Worm (Caenorhabditis elegans) whole organism, L2 larva: ENCODE measurements around the gene W04E12.9.

ENCODE experiments used
- F13H6.1 ChIP-seq: sonication (generic microtip); optimal IDR thresholded peaks from 2 replicates; lab custom pipeline; 2016; ENCODE audit warnings: missing genetic modification characterization, missing compliant biosample characterization
- R02D3.7 ChIP-seq: fragments of 150-350 bp; optimal IDR thresholded peaks from 2 replicates; lab custom pipeline; 2014; ENCODE audit warnings: missing biosample characterization, missing genetic modification characterization
- Y55F3AM.14 ChIP-seq: fragments of 200-800 bp; sonication (Bioruptor generic); optimal IDR thresholded peaks from 2 replicates; lab custom pipeline; 2018; ENCODE audit warnings: mild to moderate bottlenecking, missing genetic modification characterization, missing compliant biosample characterization
- ZK546.5 ChIP-seq: sonication (generic microtip); optimal IDR thresholded peaks from 2 replicates; lab custom pipeline; 2017; ENCODE audit warnings: missing biosample characterization, missing genetic modification characterization
- alr-1 ChIP-seq: fragments of 150-350 bp; optimal IDR thresholded peaks from 2 replicates; lab custom pipeline; 2014; ENCODE audit warnings: missing biosample characterization, missing genetic modification characterization
- ama-1 ChIP-seq: fragments of 150-350 bp; optimal IDR thresholded peaks from 2 replicates; lab custom pipeline; 2018; ENCODE audit warnings: inconsistent platforms
- ceh-16 ChIP-seq: fragments of 150-350 bp; optimal IDR thresholded peaks from 2 replicates; lab custom pipeline; 2014; ENCODE audit warnings: missing biosample characterization, missing genetic modification characterization
- ceh-82 ChIP-seq: fragments of 150-350 bp; optimal IDR thresholded peaks from 2 replicates; lab custom pipeline; 2014; ENCODE audit warnings: missing biosample characterization, missing genetic modification characterization
- egl-27 ChIP-seq: sonication (generic microtip); optimal IDR thresholded peaks from 3 replicates; lab custom pipeline; 2017; ENCODE audit warnings: missing biosample characterization, missing genetic modification reagents, missing genetic modification characterization
- elt-1 ChIP-seq: fragments of 150-350 bp; optimal IDR thresholded peaks from 2 replicates; lab custom pipeline; 2014; ENCODE audit warnings: missing biosample characterization, missing genetic modification characterization
- elt-3 ChIP-seq: sonication (generic microtip); optimal IDR thresholded peaks from 2 replicates; lab custom pipeline; 2017; ENCODE audit warnings: missing biosample characterization, missing genetic modification characterization
- gmeb-1 ChIP-seq: fragments of 150-350 bp; optimal IDR thresholded peaks from 2 replicates; lab custom pipeline; 2014; ENCODE audit warnings: missing biosample characterization, missing genetic modification characterization
- lin-11 ChIP-seq: fragments of 150-350 bp; sonication (generic microtip); optimal IDR thresholded peaks from 2 replicates; lab custom pipeline; 2014; ENCODE audit warnings: missing biosample characterization, missing genetic modification characterization, inconsistent platforms, mixed read lengths
- lin-13 ChIP-seq: fragments of 150-350 bp; optimal IDR thresholded peaks from 2 replicates; lab custom pipeline; 2014; ENCODE audit warnings: missing biosample characterization, missing genetic modification reagents, missing genetic modification characterization
- lin-39 ChIP-seq: fragments of 150-350 bp; optimal IDR thresholded peaks from 2 replicates; lab custom pipeline; 2014; ENCODE audit warnings: missing biosample characterization, missing genetic modification reagents, missing genetic modification characterization
- lsy-2 ChIP-seq, 2 experiments: fragments of 150-350 bp in 1 of 2; sonication (generic microtip) in 1 of 2; optimal IDR thresholded peaks; 2 replicates each; lab custom pipeline; 2014 to 2017; ENCODE audit warnings: missing biosample characterization in 2 of 2, missing genetic modification characterization in 2 of 2
- mab-5 ChIP-seq: fragments of 150-350 bp; optimal IDR thresholded peaks from 2 replicates; lab custom pipeline; 2014; ENCODE audit warnings: missing biosample characterization, missing genetic modification characterization
- mbf-1 ChIP-seq: sonication (generic microtip); optimal IDR thresholded peaks from 2 replicates; lab custom pipeline; 2017; ENCODE audit warnings: missing biosample characterization, missing genetic modification characterization
- mdl-1 ChIP-seq, 2 experiments: fragments of 150-350 bp in 1 of 2; sonication (generic microtip) in 1 of 2; optimal IDR thresholded peaks; 2 replicates each; lab custom pipeline; 2017; ENCODE audit warnings: missing biosample characterization in 2 of 2, missing genetic modification characterization in 2 of 2
- nhr-10 ChIP-seq: sonication (generic microtip); optimal IDR thresholded peaks from 2 replicates; lab custom pipeline; 2017; ENCODE audit warnings: missing biosample characterization, missing genetic modification characterization
- nhr-11 ChIP-seq: fragments of 150-350 bp; optimal IDR thresholded peaks from 2 replicates; lab custom pipeline; 2014; ENCODE audit warnings: missing biosample characterization, missing genetic modification characterization
- nhr-129 ChIP-seq: fragments of 150-350 bp; optimal IDR thresholded peaks from 2 replicates; lab custom pipeline; 2014; ENCODE audit warnings: missing biosample characterization, missing genetic modification characterization
- nhr-23 ChIP-seq: fragments of 150-350 bp; optimal IDR thresholded peaks from 2 replicates; lab custom pipeline; 2014; ENCODE audit warnings: missing biosample characterization, missing genetic modification reagents, missing genetic modification characterization
- nhr-237 ChIP-seq: fragments of 150-350 bp; optimal IDR thresholded peaks from 2 replicates; lab custom pipeline; 2014; ENCODE audit warnings: missing biosample characterization, missing genetic modification characterization
- sem-4 ChIP-seq: fragments of 150-350 bp; optimal IDR thresholded peaks from 2 replicates; lab custom pipeline; 2014; ENCODE audit warnings: missing biosample characterization, missing genetic modification reagents, missing genetic modification characterization
- skn-1 ChIP-seq: sonication (generic microtip); optimal IDR thresholded peaks from 2 replicates; lab custom pipeline; 2017; ENCODE audit warnings: missing biosample characterization, missing genetic modification characterization
- sma-3 ChIP-seq: sonication (generic microtip); optimal IDR thresholded peaks from 2 replicates; lab custom pipeline; 2016; ENCODE audit warnings: missing genetic modification reagents, missing genetic modification characterization, missing compliant biosample characterization
- sma-9 ChIP-seq, 2 experiments: fragments of 150-350 bp in 1 of 2; sonication (generic microtip) in 1 of 2; optimal IDR thresholded peaks; 2 replicates each; lab custom pipeline; 2014 to 2016; ENCODE audit warnings: missing genetic modification characterization in 2 of 2, mild to moderate bottlenecking in 1 of 2, missing biosample characterization in 1 of 2, missing compliant biosample characterization in 1 of 2, missing genetic modification reagents in 1 of 2, moderate library complexity in 1 of 2
- snpc-4 ChIP-seq: fragments of 150-350 bp; optimal IDR thresholded peaks from 2 replicates; lab custom pipeline; 2014; ENCODE audit warnings: missing biosample characterization, missing genetic modification characterization
- unc-39 ChIP-seq: fragments of 150-350 bp; optimal IDR thresholded peaks from 2 replicates; lab custom pipeline; 2014; ENCODE audit warnings: missing biosample characterization, missing genetic modification characterization
- unc-55 ChIP-seq: fragments of 150-350 bp; sonication (generic microtip); optimal IDR thresholded peaks from 3 replicates; lab custom pipeline; 2014; ENCODE audit warnings: missing biosample characterization, missing genetic modification reagents, missing genetic modification characterization
- ztf-1 ChIP-seq: fragments of 200-800 bp; sonication (Bioruptor generic); conservative IDR thresholded peaks from 2 replicates; pipeline ENCODE4 v1.3.6; 2022; ENCODE audit warnings: missing genetic modification characterization, missing compliant biosample characterization
- ztf-11 ChIP-seq: sonication (generic microtip); optimal IDR thresholded peaks from 2 replicates; lab custom pipeline; 2017; ENCODE audit warnings: missing biosample characterization, missing genetic modification characterization
- ztf-4 ChIP-seq: fragments of 150-350 bp; optimal IDR thresholded peaks from 2 replicates; lab custom pipeline; 2014; ENCODE audit warnings: missing biosample characterization, missing genetic modification characterization

The W04E12.9 gene

DNA sequence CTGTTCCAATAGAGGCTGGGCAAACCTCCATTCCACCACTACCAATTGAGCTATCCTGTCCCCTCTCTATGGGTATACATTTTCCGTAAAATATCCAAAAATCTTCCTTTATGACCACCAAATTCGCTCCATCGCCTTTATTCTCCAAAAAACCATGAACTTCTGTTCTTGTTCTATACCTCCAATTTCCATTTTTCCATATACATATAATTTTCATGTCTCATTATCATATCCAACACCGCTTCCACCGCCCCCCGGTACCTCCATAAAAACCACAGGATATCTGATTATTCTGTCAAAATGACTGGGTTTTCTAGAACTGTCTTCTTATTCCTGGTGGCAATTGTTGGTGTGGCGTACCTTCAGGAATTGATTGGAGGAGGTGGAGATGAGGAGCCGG, 40.5 kb upstream of the W04E12.9 start, which contains the start of gene Y43F8C.17:
Gene Y43F8C.17 (plus strand): TSS at position 301 of the 400 bp plus-strand sequence.
- no peak for TF ChIP-seq alr-1 (tag; lab: Kevin White, UChicago)
- no peak for TF ChIP-seq sem-4
- TF ChIP-seq lin-11, result no peak
- TF ChIP-seq lin-13 (GFP tag; lab: Kevin White, UChicago), result no peak
- no peak for TF ChIP-seq lin-39 (tag; lab: Kevin White, UChicago)
- no peak for TF ChIP-seq Y55F3AM.14 (GFP tag; lab: Kevin White, UChicago)
- no peak for TF ChIP-seq mbf-1 (tag; lab: Kevin White, UChicago)
- no peak for TF ChIP-seq ceh-82 (tag; lab: Kevin White, UChicago)
- TF ChIP-seq snpc-4 (tag; lab: Kevin White, UChicago), result no peak

DNA sequence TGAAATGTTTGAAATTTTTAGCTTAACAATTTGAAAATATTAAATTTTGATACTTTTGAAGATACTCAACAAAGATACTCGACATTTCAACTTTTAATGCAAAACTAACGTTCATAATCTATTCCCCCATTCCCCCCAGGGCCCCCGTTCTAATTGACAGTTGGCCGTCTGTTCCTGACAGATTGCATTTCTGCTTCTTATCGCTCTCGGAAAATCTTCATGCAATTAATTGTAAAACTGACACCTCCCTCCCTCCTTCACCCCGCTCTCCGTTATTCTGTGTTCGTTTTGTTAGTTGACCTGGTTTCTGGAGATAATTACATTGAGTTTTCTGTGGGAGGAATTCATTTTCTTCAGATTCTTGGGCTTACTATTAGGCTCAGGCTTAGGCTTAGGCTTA, 38.4 kb upstream of the W04E12.9 start:
- TF ChIP-seq ceh-16 (tag; lab: Kevin White, UChicago), result no peak
- TF ChIP-seq nhr-23 (tag; lab: Kevin White, UChicago), result no peak
- TF ChIP-seq gmeb-1 (tag; lab: Kevin White, UChicago), result no peak
- TF ChIP-seq ZK546.5, result no peak

DNA sequence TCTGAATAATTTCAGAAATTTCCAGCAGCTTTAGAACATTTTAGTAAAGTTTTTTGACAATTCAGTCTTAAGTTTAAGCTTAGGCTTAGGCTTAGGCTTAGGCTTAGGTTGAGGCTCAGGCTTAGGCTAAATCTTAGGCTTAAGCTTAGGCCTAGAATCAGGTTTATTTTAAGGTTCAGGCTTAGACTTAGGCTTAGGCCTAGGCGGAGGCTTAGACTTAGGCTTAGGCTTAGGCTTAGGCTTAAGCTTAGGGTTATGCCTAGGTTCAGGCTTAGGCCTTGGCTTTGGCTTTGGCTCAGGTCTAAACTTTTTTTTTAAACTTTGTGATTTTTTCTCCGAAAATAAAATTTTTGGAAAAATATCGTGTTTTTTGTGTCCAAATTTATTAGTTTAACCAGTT, 37.7 kb upstream of the W04E12.9 start:
- no peak for TF ChIP-seq ceh-82 (tag; lab: Kevin White, UChicago)
- no peak for TF ChIP-seq lsy-2 (tag; optimal IDR thresholded peaks at IDR 0.05; lab: Kevin White, UChicago)
- no peak for TF ChIP-seq mdl-1 (tag; optimal IDR thresholded peaks at IDR 0.05; lab: Kevin White, UChicago)
- TF ChIP-seq nhr-237 (tag; lab: Kevin White, UChicago), result no peak
- no peak for TF ChIP-seq unc-39 (tag; lab: Kevin White, UChicago)
- TF ChIP-seq ama-1, result no peak
- TF ChIP-seq egl-27, result no peak
- no peak for TF ChIP-seq unc-55 (GFP tag; lab: Kevin White, UChicago)
- no peak for TF ChIP-seq mab-5 (tag; lab: Kevin White, UChicago)
- no peak for TF ChIP-seq lin-39 (tag; lab: Kevin White, UChicago)
- no peak for TF ChIP-seq nhr-129 (tag; lab: Kevin White, UChicago)
- no peak for TF ChIP-seq sma-9 (GFP tag; optimal IDR thresholded peaks at IDR 0.05; lab: Kevin White, UChicago)
- no peak for TF ChIP-seq sma-9 (tag; optimal IDR thresholded peaks at IDR 0.05; lab: Kevin White, UChicago)
- no peak for TF ChIP-seq nhr-10 (tag; lab: Kevin White, UChicago)
- no peak for TF ChIP-seq F13H6.1
- TF ChIP-seq elt-1, result no peak
- no peak for TF ChIP-seq sma-3
- no peak for TF ChIP-seq R02D3.7
- TF ChIP-seq mbf-1 (tag; lab: Kevin White, UChicago), result no peak

DNA sequence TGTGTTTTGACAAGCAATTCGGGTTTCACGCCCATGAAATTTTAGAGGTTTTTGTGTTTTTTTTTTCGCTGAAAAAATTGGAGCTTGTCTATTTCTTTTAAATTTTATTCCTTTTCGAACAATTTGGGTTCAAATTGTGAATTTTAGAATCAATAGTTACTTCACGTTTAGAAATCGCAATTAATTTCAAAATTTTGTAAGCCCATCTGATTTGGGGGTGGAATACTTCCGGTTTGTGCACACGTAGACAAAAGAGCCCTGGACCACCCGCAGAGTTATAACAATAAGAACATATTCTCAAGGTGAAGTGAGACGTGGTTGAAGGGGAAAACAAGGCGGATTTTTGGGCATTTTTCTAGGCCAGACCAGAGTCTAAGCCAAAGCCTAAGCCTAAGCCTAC, 37.1 kb upstream of the W04E12.9 start, which contains the start of gene Y116F11A.6:
Gene Y116F11A.6 (plus strand): TSS at position 301 of the 400 bp plus-strand sequence.
- TF ChIP-seq ztf-4 (tag; lab: Kevin White, UChicago), result no peak
- no peak for TF ChIP-seq gmeb-1 (tag; lab: Kevin White, UChicago)

DNA sequence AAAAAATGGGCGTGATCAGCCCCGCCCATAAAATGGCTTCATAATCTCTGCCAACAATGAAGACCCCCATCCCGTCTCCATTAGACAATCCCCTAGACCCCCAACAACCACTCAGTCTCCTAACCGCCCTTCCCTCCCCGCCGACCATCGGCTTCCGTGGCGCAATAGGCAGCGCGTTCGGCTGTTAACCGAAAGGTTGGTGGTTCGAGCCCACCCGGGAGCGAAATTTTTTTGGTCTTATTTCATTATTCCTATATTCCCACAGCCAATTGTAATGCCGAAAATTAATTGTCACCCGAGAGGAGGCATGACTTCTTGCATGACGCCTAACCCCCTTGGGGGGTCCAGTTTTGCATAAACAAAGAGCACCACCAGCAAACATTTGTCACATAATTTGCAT, 33.5 kb upstream of the W04E12.9 start:
- TF ChIP-seq gmeb-1 (tag; lab: Kevin White, UChicago) (peak; percentile 7), lin-11 (peak; percentile 7), lin-13 (GFP tag; lab: Kevin White, UChicago) (peak; percentile 25), skn-1 (tag; lab: Kevin White, UChicago) (no peak)

DNA sequence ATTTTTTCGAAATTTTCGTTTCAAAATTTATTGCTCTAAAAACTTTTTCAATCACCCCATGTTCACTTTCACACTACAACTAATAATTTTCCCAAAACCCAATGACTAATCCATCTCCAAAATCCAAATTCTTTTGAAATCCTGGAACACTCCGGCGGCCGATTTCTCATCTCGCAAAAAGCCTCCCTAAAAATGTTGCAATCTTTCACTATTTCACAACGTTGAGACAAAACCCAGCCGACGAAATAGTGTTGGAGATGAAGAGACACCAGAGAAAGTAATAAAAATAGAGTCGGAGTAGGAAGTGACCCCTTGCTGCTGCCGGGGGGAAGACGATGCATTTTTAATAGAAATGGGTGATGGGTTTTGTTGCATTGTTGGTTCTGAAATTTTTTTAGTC, 31.8 kb upstream of the W04E12.9 start:
- TF ChIP-seq lsy-2 (tag; optimal IDR thresholded peaks at IDR 0.05; lab: Kevin White, UChicago), result no peak
- peak; percentile 5 for TF ChIP-seq ztf-11
- TF ChIP-seq elt-3 (tag; lab: Kevin White, UChicago), result no peak
- peak; percentile 9 for TF ChIP-seq unc-55 (GFP tag; lab: Kevin White, UChicago)
- no peak for TF ChIP-seq alr-1 (tag; lab: Kevin White, UChicago)
- no peak for TF ChIP-seq ztf-1
- TF ChIP-seq lin-11, result no peak
- no peak for TF ChIP-seq nhr-11 (tag; lab: Kevin White, UChicago)
